Fruit fly (Drosophila melanogaster) ovary, adult (tissue): Measurements from ENCODE around the gene CG13127.
A peak's percentile ranks its signal among the peaks of the same experiment; 100 is the strongest.

Experiments used
- CG17801 ChIP-seq: fragments of 200-800 bp; optimal IDR thresholded peaks from 2 replicates; lab custom pipeline; 2019; ENCODE audit warnings: missing biosample characterization, mild to moderate bottlenecking, missing genetic modification characterization, moderate library complexity; ENCODE audit not compliant: partially characterized antibody

The CG13127 gene

dm6 chr2L:10026376-10026775 lies at the start of gene CG13127:
Gene CG13127, plus strand, starts transcription at chr2L:10026676.
- TF ChIP-seq CG17801 (GFP tag; lab: Kevin White, UChicago), result no peak

dm6 chr2L:9981809-9982208 lies 44.7 kb upstream of the CG13127 start:
- TF ChIP-seq CG17801 (GFP tag; lab: Kevin White, UChicago), result no peak

- TF ChIP-seq CG17801 (GFP tag; lab: Kevin White, UChicago), result no peak
Measured at dm6 chr2L:9982516-9982915, 44.0 kb upstream of the CG13127 start.

- TF ChIP-seq CG17801 (GFP tag; lab: Kevin White, UChicago), result no peak
Measured at dm6 chr2L:9984078-9984772, 42.3 kb upstream of the CG13127 start, which contains the start of gene bib. Gene bib, plus strand, starts transcription at chr2L:9984645.

- peak; percentile 80 for TF ChIP-seq CG17801 (GFP tag; lab: Kevin White, UChicago)
Measured at dm6 chr2L:9986402-9987350, 39.8 kb upstream of the CG13127 start.

dm6 chr2L:9988201-9988990 lies 38.1 kb upstream of the CG13127 start:
- no peak for TF ChIP-seq CG17801 (GFP tag; lab: Kevin White, UChicago)

dm6 chr2L:9989275-9989674 lies 37.2 kb upstream of the CG13127 start:
- TF ChIP-seq CG17801 (GFP tag; lab: Kevin White, UChicago), result no peak

dm6 chr2L:9989846-9990506 lies 36.5 kb upstream of the CG13127 start:
- TF ChIP-seq CG17801 (GFP tag; lab: Kevin White, UChicago), result no peak

- TF ChIP-seq CG17801 (GFP tag; lab: Kevin White, UChicago), result no peak
Measured at dm6 chr2L:9994382-9994781, 32.1 kb upstream of the CG13127 start.

dm6 chr2L:9996553-9996952 lies 29.9 kb upstream of the CG13127 start:
- no peak for TF ChIP-seq CG17801 (GFP tag; lab: Kevin White, UChicago)

dm6 chr2L:10002408-10003358 lies 23.8 kb upstream of the CG13127 start, which contains the start of the genes CG31875 and SoYb:
Gene CG31875, minus strand, starts transcription at chr2L:10002736.
Gene SoYb, minus strand, starts transcription at chr2L:10002736.
- peak; percentile 50 for TF ChIP-seq CG17801 (GFP tag; lab: Kevin White, UChicago)

- TF ChIP-seq CG17801 (GFP tag; lab: Kevin White, UChicago), result peak; percentile 63
Measured at dm6 chr2L:10003593-10003992, 22.9 kb upstream of the CG13127 start, which contains the start of gene Ndf. Gene Ndf, plus strand, starts transcription at chr2L:10003832.

- no peak for TF ChIP-seq CG17801 (GFP tag; lab: Kevin White, UChicago)
Measured at dm6 chr2L:10004574-10004973, 21.9 kb upstream of the CG13127 start.
